Fruit fly (Drosophila melanogaster) whole organism, embryonic: ENCODE measurements around the gene CG15741.

Experiments
- ATbp ChIP-seq: fragments of 200-800 bp; sonication (Bioruptor generic); optimal IDR thresholded peaks from 2 replicates; lab custom pipeline; 2017; ENCODE audit warnings: missing biosample characterization, mild to moderate bottlenecking, missing genetic modification characterization, missing genetic modification reagents
- Awh ChIP-seq: fragments of 200-800 bp; sonication (Bioruptor generic); IDR thresholded peaks from 2 replicates; pipeline ENCODE4, ENCODE4 v1.3.6; 2022; ENCODE audit warnings: missing biosample characterization, missing genetic modification characterization
- BtbVII ChIP-seq: fragments of 200-800 bp; sonication (Bioruptor generic); optimal IDR thresholded peaks from 3 replicates; lab custom pipeline; 2017; ENCODE audit warnings: missing biosample characterization, mild to moderate bottlenecking, missing genetic modification characterization
- CG10366 ChIP-seq: fragments of 200-800 bp; sonication (Bioruptor generic); IDR thresholded peaks from 2 replicates; pipeline ENCODE4 v1.3.6; 2022; ENCODE audit warnings: missing biosample characterization, missing genetic modification characterization
- CG11085 ChIP-seq: fragments of 200-800 bp; sonication (Bioruptor generic); IDR thresholded peaks from 2 replicates; pipeline ENCODE4 v1.3.6; 2022; ENCODE audit warnings: missing biosample characterization, missing genetic modification characterization
- CG12155 ChIP-seq: fragments of 200-800 bp; sonication (Bioruptor generic); optimal IDR thresholded peaks from 3 replicates; lab custom pipeline; 2016; ENCODE audit warnings: missing biosample characterization, missing genetic modification characterization
- CG12219 ChIP-seq: fragments of 200-800 bp; sonication (Bioruptor generic); optimal IDR thresholded peaks from 3 replicates; lab custom pipeline; 2018; ENCODE audit warnings: missing biosample characterization, mild to moderate bottlenecking, missing genetic modification characterization
- CG13296 ChIP-seq: fragments of 200-800 bp; sonication (Bioruptor generic); optimal IDR thresholded peaks from 3 replicates; lab custom pipeline; 2018; ENCODE audit warnings: missing biosample characterization, mild to moderate bottlenecking, missing genetic modification characterization
- CG1602 ChIP-seq: fragments of 200-800 bp; sonication (Bioruptor generic); optimal IDR thresholded peaks from 3 replicates; lab custom pipeline; 2016; ENCODE audit warnings: missing biosample characterization, missing genetic modification characterization
- CG18599 ChIP-seq: fragments of 200-800 bp; sonication (Bioruptor generic); optimal IDR thresholded peaks from 3 replicates; lab custom pipeline; 2017; ENCODE audit warnings: missing biosample characterization, missing genetic modification characterization, mild to moderate bottlenecking, moderate library complexity, missing genetic modification reagents
- CG18764 ChIP-seq: fragments of 200-800 bp; sonication (Bioruptor generic); optimal IDR thresholded peaks from 3 replicates; lab custom pipeline; 2016; ENCODE audit warnings: missing biosample characterization, missing genetic modification characterization
- CG2129 ChIP-seq: fragments of 200-800 bp; sonication (Bioruptor generic); IDR thresholded peaks from 2 replicates; pipeline ENCODE4 v1.3.6; 2022; ENCODE audit warnings: missing biosample characterization, missing genetic modification characterization; ENCODE audit not compliant: partially characterized antibody
- CG2678 ChIP-seq: fragments of 200-800 bp; sonication (Bioruptor generic); optimal IDR thresholded peaks from 3 replicates; lab custom pipeline; 2019; ENCODE audit warnings: missing biosample characterization, mild to moderate bottlenecking, missing genetic modification characterization, moderate library complexity
- CG2712 ChIP-seq: fragments of 200-800 bp; optimal IDR thresholded peaks from 3 replicates; lab custom pipeline; 2019; ENCODE audit warnings: missing biosample characterization, mild to moderate bottlenecking, missing genetic modification characterization, moderate library complexity
- CG30403 ChIP-seq: fragments of 200-800 bp; sonication (Bioruptor generic); optimal IDR thresholded peaks from 3 replicates; lab custom pipeline; 2016; ENCODE audit warnings: missing biosample characterization, missing genetic modification characterization
- CG3281 ChIP-seq: fragments of 200-800 bp; sonication (Bioruptor generic); optimal IDR thresholded peaks from 3 replicates; lab custom pipeline; 2017; ENCODE audit warnings: missing biosample characterization, mild to moderate bottlenecking, missing genetic modification characterization
- CG34224 ChIP-seq: fragments of 200-800 bp; sonication (Bioruptor generic); IDR thresholded peaks from 3 replicates; pipeline ENCODE4 v1.3.6; 2022; ENCODE audit warnings: missing biosample characterization, missing genetic modification characterization; ENCODE audit not compliant: partially characterized antibody
- CG4282 ChIP-seq: fragments of 200-800 bp; sonication (Bioruptor generic); optimal IDR thresholded peaks from 2 replicates; lab custom pipeline; 2016; ENCODE audit warnings: missing biosample characterization, missing genetic modification characterization
- CG4617 ChIP-seq: fragments of 200-800 bp; sonication (Bioruptor generic); optimal IDR thresholded peaks from 3 replicates; lab custom pipeline; 2016; ENCODE audit warnings: missing biosample characterization, missing genetic modification characterization, borderline replicate concordance
- CG7271 ChIP-seq: fragments of 200-800 bp; sonication (Bioruptor generic); optimal IDR thresholded peaks from 2 replicates; lab custom pipeline; 2018; ENCODE audit warnings: missing biosample characterization, mild to moderate bottlenecking, missing genetic modification characterization, moderate library complexity
- D19B ChIP-seq: fragments of 200-800 bp; sonication (Bioruptor generic); optimal IDR thresholded peaks from 2 replicates; lab custom pipeline; 2017; ENCODE audit warnings: missing biosample characterization, mild to moderate bottlenecking, missing genetic modification characterization
- Dek ChIP-seq: fragments of 200-800 bp; sonication (Bioruptor generic); optimal IDR thresholded peaks from 3 replicates; lab custom pipeline; 2019; ENCODE audit warnings: missing biosample characterization, mild to moderate bottlenecking, missing genetic modification characterization, moderate library complexity
- Doc3 ChIP-seq: fragments of 200-800 bp; sonication (Bioruptor generic); IDR thresholded peaks from 3 replicates; pipeline ENCODE4 v1.3.6; 2022; ENCODE audit warnings: missing biosample characterization, missing genetic modification characterization; ENCODE audit not compliant: partially characterized antibody
- HmgZ ChIP-seq: fragments of 200-800 bp; sonication (Bioruptor generic); optimal IDR thresholded peaks from 2 replicates; lab custom pipeline; 2018; ENCODE audit warnings: missing biosample characterization, mild to moderate bottlenecking, missing genetic modification characterization
- Hmr ChIP-seq: fragments of 200-800 bp; sonication (Bioruptor generic); optimal IDR thresholded peaks from 3 replicates; lab custom pipeline; 2017; ENCODE audit warnings: mild to moderate bottlenecking, missing biosample characterization, missing genetic modification reagents, missing genetic modification characterization
- MBD-R2 ChIP-seq: fragments of 200-800 bp; sonication (Bioruptor generic); IDR thresholded peaks from 2 replicates; pipeline ENCODE4 v1.3.6; 2022; ENCODE audit warnings: missing biosample characterization, missing genetic modification characterization
- Myb ChIP-seq: fragments of 200-800 bp; sonication (Bioruptor generic); optimal IDR thresholded peaks from 2 replicates; lab custom pipeline; 2016; ENCODE audit warnings: missing biosample characterization, missing genetic modification characterization
- NK7.1 ChIP-seq: fragments of 200-800 bp; sonication (Bioruptor generic); optimal IDR thresholded peaks from 3 replicates; lab custom pipeline; 2016; ENCODE audit warnings: missing biosample characterization, missing genetic modification characterization
- NfI ChIP-seq: fragments of 200-800 bp; sonication (Bioruptor generic); optimal IDR thresholded peaks from 3 replicates; lab custom pipeline; 2018; ENCODE audit warnings: missing biosample characterization, mild to moderate bottlenecking, missing genetic modification characterization, moderate library complexity
- Sry-β ChIP-seq: fragments of 200-800 bp; sonication (Bioruptor generic); optimal IDR thresholded peaks from 2 replicates; lab custom pipeline; 2018; ENCODE audit warnings: missing biosample characterization, mild to moderate bottlenecking, missing genetic modification characterization, moderate library complexity
- Trl ChIP-seq, 3 experiments: fragments of >200 bp in 2 of 3; fragments of 200-800 bp in 1 of 3; sonication (Bioruptor generic) in 1 of 3; optimal IDR thresholded peaks; 2 replicates in 1 of 3; 3 replicates in 2 of 3; lab custom pipeline; 2016 to 2017; ENCODE audit warnings: missing biosample characterization in 1 of 3, missing genetic modification characterization in 1 of 3
- amos ChIP-seq: fragments of 200-800 bp; sonication (Bioruptor generic); IDR thresholded peaks from 2 replicates; pipeline ENCODE4 v1.3.6; 2022; ENCODE audit warnings: missing biosample characterization, missing genetic modification characterization; ENCODE audit not compliant: partially characterized antibody
- ap ChIP-seq: fragments of 200-800 bp; sonication (Bioruptor generic); IDR thresholded peaks from 2 replicates; pipeline ENCODE4 v1.3.6; 2022; ENCODE audit warnings: missing biosample characterization, missing genetic modification characterization
- chif ChIP-seq, 2 experiments: fragments of 200-800 bp; sonication (Bioruptor generic); optimal IDR thresholded peaks; 3 replicates each; lab custom pipeline; 2016; ENCODE audit warnings: missing biosample characterization in 2 of 2, missing genetic modification characterization in 2 of 2
- chm ChIP-seq: fragments of 200-800 bp; sonication (Bioruptor generic); IDR thresholded peaks from 2 replicates; pipeline ENCODE4 v1.3.6; 2022; ENCODE audit warnings: missing biosample characterization, missing genetic modification characterization
- crol ChIP-seq: fragments of 200-800 bp; sonication (Bioruptor generic); IDR thresholded peaks from 2 replicates; pipeline ENCODE4 v1.3.6; 2022; ENCODE audit warnings: missing biosample characterization, missing genetic modification characterization
- dmrt11E ChIP-seq: fragments of 200-800 bp; sonication (Bioruptor generic); optimal IDR thresholded peaks from 3 replicates; lab custom pipeline; 2018; ENCODE audit warnings: missing biosample characterization, mild to moderate bottlenecking, missing genetic modification characterization, moderate library complexity
- dysf ChIP-seq: fragments of 200-800 bp; sonication (Bioruptor generic); IDR thresholded peaks from 3 replicates; pipeline ENCODE4 v1.3.6; 2022; ENCODE audit warnings: missing biosample characterization, missing genetic modification characterization
- exex ChIP-seq: fragments of 200-800 bp; sonication (Bioruptor generic); optimal IDR thresholded peaks from 4 replicates; lab custom pipeline; 2018; ENCODE audit warnings: missing biosample characterization, mild to moderate bottlenecking, missing genetic modification characterization, moderate library complexity
- fd102C ChIP-seq: fragments of 200-800 bp; sonication (Bioruptor generic); optimal IDR thresholded peaks from 2 replicates; lab custom pipeline; 2018; ENCODE audit warnings: missing biosample characterization, mild to moderate bottlenecking, missing genetic modification characterization, moderate library complexity
- hb ChIP-seq: fragments of 200-800 bp; sonication (Bioruptor generic); IDR thresholded peaks from 3 replicates; pipeline ENCODE4 v1.3.6; 2022; ENCODE audit warnings: missing biosample characterization, missing genetic modification characterization; ENCODE audit not compliant: partially characterized antibody
- mirr ChIP-seq: fragments of 200-800 bp; sonication (Bioruptor generic); optimal IDR thresholded peaks from 3 replicates; lab custom pipeline; 2018; ENCODE audit warnings: missing biosample characterization, mild to moderate bottlenecking, missing genetic modification characterization
- pfk ChIP-seq: fragments of 200-800 bp; sonication (Bioruptor generic); optimal IDR thresholded peaks from 2 replicates; lab custom pipeline; 2018; ENCODE audit warnings: missing biosample characterization, mild to moderate bottlenecking, missing genetic modification characterization, moderate library complexity
- rib ChIP-seq: fragments of 200-800 bp; sonication (Bioruptor generic); IDR thresholded peaks from 2 replicates; pipeline ENCODE4 v1.3.6; 2022; ENCODE audit warnings: missing biosample characterization, missing genetic modification characterization
- slou ChIP-seq: fragments of 200-800 bp; sonication (Bioruptor generic); optimal IDR thresholded peaks from 3 replicates; lab custom pipeline; 2016; ENCODE audit warnings: missing biosample characterization, missing genetic modification characterization
- tio ChIP-seq: fragments of 200-800 bp; sonication (Bioruptor generic); optimal IDR thresholded peaks from 2 replicates; lab custom pipeline; 2017; ENCODE audit warnings: missing biosample characterization, missing genetic modification characterization, inconsistent platforms
- vvl ChIP-seq: fragments of 200-800 bp; sonication (Bioruptor generic); IDR thresholded peaks from 2 replicates; pipeline ENCODE4 v1.3.6; 2022; ENCODE audit warnings: missing biosample characterization, missing genetic modification characterization
- wek ChIP-seq: fragments of 200-800 bp; sonication (Bioruptor generic); optimal IDR thresholded peaks from 3 replicates; lab custom pipeline; 2018; ENCODE audit warnings: missing biosample characterization, mild to moderate bottlenecking, missing genetic modification characterization, moderate library complexity

CG15741 gene

DNA sequence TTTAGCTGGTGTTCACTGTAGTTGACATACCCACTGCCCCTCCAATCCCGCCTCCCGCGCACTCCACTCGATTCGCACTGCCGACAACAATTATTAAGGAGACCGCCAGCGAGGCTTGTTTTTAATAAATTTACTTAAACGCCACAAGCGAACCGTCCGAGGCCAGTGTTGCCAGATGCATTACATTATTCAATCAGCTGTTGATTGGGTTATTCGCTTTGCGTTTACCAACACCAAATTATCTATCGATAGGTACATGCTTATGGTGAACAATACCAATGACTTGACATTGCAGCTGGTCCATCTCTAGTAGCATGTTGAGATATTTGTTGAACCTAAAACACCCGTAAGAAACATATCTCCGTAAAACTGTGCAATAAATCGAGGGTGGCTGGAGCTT, 49.1 kb upstream of the CG15741 start, which contains the start of the genes CG10353 and SelG (continued):
- TF ChIP-seq chm (peak; percentile 49; the same call in 1 of the 2 replicates), dmrt11E (tag; lab: Kevin White, UChicago) (peak; percentile 17), NK7.1 (GFP tag; lab: Kevin White, UChicago) (peak; percentile 27), fd102C (GFP tag; lab: Kevin White, UChicago) (no peak), Doc3 (peak; percentile 74; the same call in 2 of the 3 replicates), CG18599 (GFP tag; lab: Kevin White, UChicago) (peak; percentile 26), CG18764 (peak; percentile 27), CG12219 (no peak), CG1602 (no peak), CG12155 (GFP tag; lab: Kevin White, UChicago) (peak; percentile 33)

DNA sequence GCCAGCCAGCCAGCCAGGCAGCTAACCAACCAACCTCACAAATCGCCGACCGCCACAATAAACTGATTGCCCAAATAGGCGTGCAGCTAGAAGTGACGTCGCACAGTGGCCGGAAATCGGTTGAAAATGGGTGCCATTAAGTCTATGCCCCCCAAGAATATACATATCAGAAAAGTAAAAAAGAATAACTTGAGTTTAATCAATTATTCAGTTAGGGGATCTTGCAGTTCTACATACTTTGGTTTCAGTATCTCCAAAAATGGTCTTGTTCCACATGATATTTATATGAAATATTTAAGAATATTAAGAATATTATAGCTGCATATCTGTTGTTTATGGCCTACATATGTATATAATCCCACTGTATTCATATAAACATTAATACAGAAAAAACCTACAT, 47.5 kb upstream of the CG15741 start:
- TF ChIP-seq hb (GFP tag; lab: Robert Waterston, UW) = no peak
- TF ChIP-seq pfk (GFP tag; lab: Kevin White, UChicago) = no peak
- no peak for TF ChIP-seq HmgZ
- no peak for TF ChIP-seq slou (GFP tag; lab: Kevin White, UChicago)
- no peak for TF ChIP-seq ap
- TF ChIP-seq chif (GFP tag; optimal IDR thresholded peaks at IDR 0.05; lab: Kevin White, UChicago) = no peak
- TF ChIP-seq CG7271 = no peak
- no peak for TF ChIP-seq Myb
- TF ChIP-seq NfI (GFP tag; lab: Kevin White, UChicago) = peak; percentile 41
- TF ChIP-seq dysf (GFP tag; lab: Robert Waterston, UW) = peak; percentile 60; the same call in 2 of the 3 replicates
- TF ChIP-seq Sry-β = no peak
- peak; percentile 70 for TF ChIP-seq CG2678
- TF ChIP-seq MBD-R2 (GFP tag; lab: Robert Waterston, UW) = peak; percentile 23; the same call in 1 of the 2 replicates
- TF ChIP-seq rib = no peak
- peak; percentile 69 for TF ChIP-seq CG13296
- TF ChIP-seq CG4282 = peak; percentile 16
- peak; percentile 38 for TF ChIP-seq CG30403 (GFP tag; lab: Kevin White, UChicago)
- TF ChIP-seq CG4617 (GFP tag; lab: Kevin White, UChicago) = no peak
- peak; percentile 10 for TF ChIP-seq CG2712 (tag; lab: Kevin White, UChicago)
- TF ChIP-seq Awh (GFP tag; lab: Robert Waterston, UW) = 0 out of 2 replicates have a peak, but pooled peaks have one; percentile 16
- TF ChIP-seq ATbp = peak; percentile 32
- peak; percentile 32; the same call in 1 of the 2 replicates for TF ChIP-seq CG10366 (GFP tag; lab: Robert Waterston, UW)
- TF ChIP-seq mirr (GFP tag; lab: Kevin White, UChicago) = peak; percentile 37
- TF ChIP-seq amos (GFP tag; lab: Robert Waterston, UW) = peak; percentile 26; the same call in 1 of the 2 replicates
- TF ChIP-seq Hmr (GFP tag; lab: Kevin White, UChicago) = peak; percentile 49
- peak; percentile 62 for TF ChIP-seq BtbVII (GFP tag; lab: Kevin White, UChicago)
- no peak for TF ChIP-seq crol (GFP tag; lab: Robert Waterston, UW)
- TF ChIP-seq tio (GFP tag; lab: Kevin White, UChicago) = no peak
- peak; percentile 26 for TF ChIP-seq exex (tag; lab: Kevin White, UChicago)
- TF ChIP-seq CG34224 = peak; percentile 30; the same call in 1 of the 3 replicates
- TF ChIP-seq Dek (tag; lab: Kevin White, UChicago) = peak; percentile 37
- no peak for TF ChIP-seq CG11085 (GFP tag; lab: Robert Waterston, UW)
- peak; percentile 52; the same call in 1 of the 2 replicates for TF ChIP-seq vvl (GFP tag; lab: Robert Waterston, UW)
- TF ChIP-seq CG2129 (GFP tag; lab: Robert Waterston, UW) = no peak
- peak; percentile 27 for TF ChIP-seq D19B (GFP tag; lab: Kevin White, UChicago)
- no peak for TF ChIP-seq Trl (optimal IDR thresholded peaks at IDR 0.05; lab: Kevin White, UChicago)
- no peak for TF ChIP-seq Trl (GFP tag; optimal IDR thresholded peaks at IDR 0.05; lab: Kevin White, UChicago)
- no peak for TF ChIP-seq wek
- TF ChIP-seq CG3281 (GFP tag; lab: Kevin White, UChicago) = peak; percentile 68
